Fruit fly (Drosophila melanogaster) whole organism, wandering third instar larva: ENCODE data around the gene Rpt4.

Experiments
- Abd-B ChIP-seq: fragments of >200 bp; optimal IDR thresholded peaks from 2 replicates; lab custom pipeline; 2017; ENCODE audit warnings: missing biosample characterization, missing genetic modification characterization
- CG32264 ChIP-seq: fragments of 200-800 bp; sonication (Bioruptor generic); optimal IDR thresholded peaks from 2 replicates; lab custom pipeline; 2016; ENCODE audit warnings: missing biosample characterization, missing genetic modification characterization
- CrebA ChIP-seq: fragments of 200-800 bp; sonication (Bioruptor generic); optimal IDR thresholded peaks from 2 replicates; lab custom pipeline; 2016; ENCODE audit warnings: missing biosample characterization, mild to moderate bottlenecking, missing genetic modification characterization, borderline replicate concordance
- Dif ChIP-seq: fragments of 200-275, 200-300 bp; sonication (Bioruptor generic); optimal IDR thresholded peaks from 2 replicates; lab custom pipeline; 2018; ENCODE audit warnings: missing biosample characterization, missing genetic modification characterization; ENCODE audit not compliant: partially characterized antibody
- jim ChIP-seq: fragments of 175-275, 200-325 bp; sonication (Bioruptor generic); optimal IDR thresholded peaks from 2 replicates; lab custom pipeline; 2016; ENCODE audit warnings: missing biosample characterization, mild to moderate bottlenecking, missing genetic modification characterization
- lola ChIP-seq: fragments of >200 bp; optimal IDR thresholded peaks from 2 replicates; lab custom pipeline; 2017; ENCODE audit warnings: missing biosample characterization, missing genetic modification characterization
- psq ChIP-seq: fragments of 200-800 bp; sonication (Bioruptor generic); optimal IDR thresholded peaks from 3 replicates; lab custom pipeline; 2017; ENCODE audit warnings: missing biosample characterization, mild to moderate bottlenecking, missing genetic modification characterization, moderate library complexity
- usp ChIP-seq: fragments of >200 bp; optimal IDR thresholded peaks from 2 replicates; lab custom pipeline; 2017; ENCODE audit warnings: missing biosample characterization, missing genetic modification characterization
- woc ChIP-seq: sonication (Bioruptor generic); optimal IDR thresholded peaks from 2 replicates; lab custom pipeline; 2016; ENCODE audit warnings: missing biosample characterization, mild to moderate bottlenecking, missing genetic modification characterization

DNA sequence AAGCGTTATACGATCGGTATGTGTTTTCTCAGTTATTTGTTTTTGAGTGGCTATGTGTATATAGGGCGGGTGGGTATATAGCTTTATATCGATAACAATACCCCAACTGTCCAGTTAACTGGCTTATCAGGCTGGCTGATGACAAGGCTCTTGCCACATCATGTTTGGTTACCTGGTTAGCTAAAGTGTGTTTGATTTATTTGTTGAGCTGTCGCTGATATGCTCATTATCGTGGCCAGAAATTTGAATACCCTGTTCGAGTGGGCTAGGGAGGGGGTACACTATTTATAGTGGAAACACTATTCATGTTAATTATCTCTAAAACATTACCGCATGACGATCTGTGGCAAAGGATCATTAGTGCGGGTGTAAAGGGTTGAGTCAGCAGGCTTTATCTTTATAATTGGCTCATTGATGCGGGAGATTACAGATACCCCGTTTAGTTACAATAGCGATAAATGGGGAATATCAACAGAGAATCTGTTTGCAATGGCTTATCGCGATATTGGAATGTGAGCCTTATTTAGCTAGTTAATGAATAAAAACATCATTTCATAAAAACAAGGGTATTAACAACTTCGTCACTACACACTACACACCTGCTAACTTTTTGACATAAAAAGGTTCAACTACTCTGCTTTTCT is 38.0 kb downstream of the Rpt4 start:
- no peak for TF ChIP-seq CG32264 (GFP tag; lab: Kevin White, UChicago)
- no peak for TF ChIP-seq jim
- TF ChIP-seq psq (GFP tag; lab: Kevin White, UChicago): no peak
- TF ChIP-seq Abd-B (GFP tag; lab: Kevin White, UChicago): no peak
- TF ChIP-seq usp (GFP tag; lab: Kevin White, UChicago): no peak
- no peak for TF ChIP-seq lola (GFP tag; lab: Kevin White, UChicago)
- TF ChIP-seq CrebA (GFP tag; lab: Kevin White, UChicago): no peak
- no peak for TF ChIP-seq Dif
- no peak for TF ChIP-seq woc
